Worm (Caenorhabditis elegans) whole organism, midembryonic: ENCODE data around the gene cyl-1.
A peak's percentile ranks its signal among the peaks of the same experiment; 100 is the strongest.

Experiments used
- T22C8.4 ChIP-seq: fragments of 200-800 bp; sonication (Bioruptor generic); IDR thresholded peaks from 2 replicates; pipeline ENCODE4 v1.3.6; 2022; ENCODE audit warnings: missing genetic modification characterization, missing compliant biosample characterization
- cog-1 ChIP-seq: sonication (generic microtip); optimal IDR thresholded peaks from 2 replicates; lab custom pipeline; 2016; ENCODE audit warnings: missing genetic modification characterization, missing compliant biosample characterization
- flt-1 ChIP-seq: fragments of 200-800 bp; sonication (Bioruptor generic); IDR thresholded peaks from 2 replicates; pipeline ENCODE4 v1.3.6; 2022; ENCODE audit warnings: missing genetic modification characterization, missing compliant biosample characterization
- klf-2 ChIP-seq: fragments of 200-800 bp; sonication (Bioruptor generic); conservative IDR thresholded peaks from 2 replicates; pipeline ENCODE4 v1.3.6; 2022; ENCODE audit warnings: missing genetic modification reagents, missing genetic modification characterization, missing compliant biosample characterization
- med-1 ChIP-seq: sonication (generic microtip); optimal IDR thresholded peaks from 2 replicates; lab custom pipeline; 2017; ENCODE audit warnings: missing genetic modification characterization, mild to moderate bottlenecking, missing compliant biosample characterization, antibody characterized with exemption, missing genetic modification reagents; ENCODE audit not compliant: insufficient read depth
- ref-1 ChIP-seq: fragments of 200-800 bp; sonication (Bioruptor generic); conservative IDR thresholded peaks from 2 replicates; pipeline ENCODE4 v1.3.6; 2022; ENCODE audit warnings: missing genetic modification reagents, missing genetic modification characterization, missing compliant biosample characterization
- tab-1 ChIP-seq: fragments of 200-800 bp; sonication (Bioruptor generic); IDR thresholded peaks from 2 replicates; pipeline ENCODE4 v1.3.6; 2022; ENCODE audit warnings: missing genetic modification characterization, missing compliant biosample characterization
- ztf-23 ChIP-seq: fragments of 200-800 bp; sonication (Bioruptor generic); IDR thresholded peaks from 2 replicates; pipeline ENCODE4 v1.3.6; 2022; ENCODE audit warnings: missing genetic modification reagents, missing genetic modification characterization, missing compliant biosample characterization
- ztf-29 ChIP-seq: fragments of 200-800 bp; sonication (Bioruptor generic); IDR thresholded peaks from 2 replicates; pipeline ENCODE4 v1.3.6; 2022; ENCODE audit warnings: missing genetic modification reagents, missing genetic modification characterization, missing compliant biosample characterization

cyl-1 gene

ce11 chrV:11958343-11959291, 34.9 kb downstream of the cyl-1 start, which contains the start of gene F58H1.5:
F58H1.5 (plus strand) TSS chrV:11958393.
- TF ChIP-seq ref-1: no peak
- TF ChIP-seq tab-1 (GFP tag; lab: Robert Waterston, UW): no peak
- TF ChIP-seq flt-1 (GFP tag; lab: Robert Waterston, UW): no peak
- no peak for TF ChIP-seq ztf-29 (GFP tag; lab: Robert Waterston, UW)
- no peak for TF ChIP-seq ztf-23
- TF ChIP-seq cog-1 (tag; lab: Kevin White, UChicago): no peak
- no peak for TF ChIP-seq T22C8.4 (GFP tag; lab: Robert Waterston, UW)
- no peak for TF ChIP-seq klf-2 (GFP tag; lab: Robert Waterston, UW)
- no peak for TF ChIP-seq med-1 (GFP tag; lab: Kevin White, UChicago)

ce11 chrV:11955617-11956016, 37.9 kb downstream of the cyl-1 start:
- TF ChIP-seq flt-1 (GFP tag; lab: Robert Waterston, UW) (peak; percentile 39; the same call in 1 of the 2 replicates), ztf-23 (no peak)

DNA sequence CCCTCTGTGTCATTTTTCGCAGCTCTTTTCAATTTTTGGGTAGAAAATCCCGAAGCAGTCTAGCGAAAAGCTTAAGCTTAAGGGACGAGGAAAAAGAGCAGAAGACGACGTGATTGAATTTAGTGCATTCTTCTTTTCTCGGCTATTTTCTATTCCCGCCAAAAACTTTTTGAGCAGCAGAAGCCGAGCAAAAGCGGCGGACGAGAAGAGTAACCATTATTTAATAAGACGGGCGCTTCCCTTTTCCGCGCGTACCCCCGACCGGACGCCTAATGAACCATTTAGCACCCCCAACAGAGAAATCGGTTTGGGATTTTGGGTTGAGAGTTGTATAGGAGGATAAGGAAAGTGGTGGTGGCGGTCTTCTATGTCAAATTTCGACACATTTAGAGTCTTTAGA, 39.9 kb downstream of the cyl-1 start:
- TF ChIP-seq ref-1 (no peak), T22C8.4 (GFP tag; lab: Robert Waterston, UW) (no peak), ztf-29 (GFP tag; lab: Robert Waterston, UW) (no peak), med-1 (GFP tag; lab: Kevin White, UChicago) (no peak), cog-1 (tag; lab: Kevin White, UChicago) (no peak), flt-1 (GFP tag; lab: Robert Waterston, UW) (no peak), tab-1 (GFP tag; lab: Robert Waterston, UW) (no peak), ztf-23 (no peak), klf-2 (GFP tag; lab: Robert Waterston, UW) (no peak)

- TF ChIP-seq ref-1 (no peak), flt-1 (GFP tag; lab: Robert Waterston, UW) (no peak), cog-1 (tag; lab: Kevin White, UChicago) (no peak), klf-2 (GFP tag; lab: Robert Waterston, UW) (no peak), ztf-23 (no peak), ztf-29 (GFP tag; lab: Robert Waterston, UW) (no peak), tab-1 (GFP tag; lab: Robert Waterston, UW) (no peak), med-1 (GFP tag; lab: Kevin White, UChicago) (no peak), T22C8.4 (GFP tag; lab: Robert Waterston, UW) (no peak)
These were observed 40.6 kb downstream of the cyl-1 start for ce11 chrV:11952854-11953447.

DNA sequence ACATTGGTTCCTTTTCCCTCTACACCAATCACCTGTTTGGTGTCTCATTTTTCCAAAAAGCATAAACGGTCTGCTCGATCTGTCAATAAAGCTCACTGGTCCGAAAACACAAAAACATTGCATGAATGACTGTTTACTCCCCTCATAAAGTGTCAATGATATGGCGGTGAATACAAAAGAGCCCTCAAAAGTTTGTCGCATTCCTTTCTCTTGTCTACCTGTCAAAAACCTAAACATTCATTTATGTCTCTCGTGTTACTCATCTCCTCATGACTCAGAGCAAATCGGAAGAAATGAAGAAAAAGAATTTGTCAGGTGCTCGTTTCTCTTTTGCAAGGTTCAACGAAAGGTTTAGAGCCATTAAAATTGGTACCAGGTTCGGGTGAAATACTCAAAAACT, 42.3 kb downstream of the cyl-1 start:
- TF ChIP-seq flt-1 (GFP tag; lab: Robert Waterston, UW) (no peak), ztf-23 (no peak)

DNA sequence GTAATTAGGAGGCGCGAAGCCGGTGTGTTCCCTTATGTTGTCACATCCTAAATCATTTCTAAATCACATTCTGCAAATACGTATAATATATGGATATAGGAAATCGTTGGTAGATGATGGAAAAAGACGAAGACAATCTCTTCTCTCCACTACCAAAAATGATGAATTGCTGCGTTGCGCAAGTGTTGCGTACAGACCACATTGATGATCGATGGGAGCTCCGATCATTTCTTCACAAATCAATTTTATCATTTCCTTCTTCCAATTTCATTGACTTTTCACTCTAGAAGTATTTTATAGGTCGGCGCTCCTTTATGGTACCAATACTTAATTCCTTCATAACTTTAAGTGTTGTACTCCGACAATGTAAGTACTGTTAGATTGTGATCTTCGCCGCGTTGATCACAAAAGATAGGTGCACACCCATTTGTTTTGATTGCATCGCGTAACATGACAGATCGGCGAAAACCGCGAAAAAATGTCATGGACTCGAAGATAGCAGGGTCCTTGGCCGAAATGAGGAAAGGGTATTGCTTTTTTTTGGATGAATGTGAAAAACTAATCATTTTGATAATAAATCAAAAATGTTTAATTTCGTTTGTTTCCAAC, 43.9 kb downstream of the cyl-1 start:
- TF ChIP-seq T22C8.4 (GFP tag; lab: Robert Waterston, UW): no peak
- TF ChIP-seq ztf-29 (GFP tag; lab: Robert Waterston, UW): no peak
- no peak for TF ChIP-seq tab-1 (GFP tag; lab: Robert Waterston, UW)
- no peak for TF ChIP-seq ref-1
- TF ChIP-seq cog-1 (tag; lab: Kevin White, UChicago): no peak
- no peak for TF ChIP-seq med-1 (GFP tag; lab: Kevin White, UChicago)
- no peak for TF ChIP-seq klf-2 (GFP tag; lab: Robert Waterston, UW)
- TF ChIP-seq ztf-23: no peak
- TF ChIP-seq flt-1 (GFP tag; lab: Robert Waterston, UW): no peak

DNA sequence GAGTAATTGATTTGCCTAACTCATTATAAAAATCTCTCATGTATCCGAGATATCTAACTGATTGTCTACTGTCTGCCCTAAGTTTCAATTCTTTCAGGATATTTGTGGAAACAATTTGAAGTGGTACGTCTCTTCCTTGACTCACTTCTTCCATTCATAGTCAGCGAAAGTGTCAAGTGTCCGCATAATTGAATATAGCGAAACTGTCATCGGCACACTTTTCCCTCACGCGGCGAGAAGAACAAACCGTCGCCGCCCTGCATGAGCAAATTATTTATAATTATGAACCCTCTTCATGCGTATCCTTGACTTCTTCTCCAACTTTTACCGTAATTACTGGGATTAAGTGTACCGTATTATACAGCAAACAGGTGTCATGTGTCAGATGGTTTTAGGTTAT, 44.9 kb downstream of the cyl-1 start:
- TF ChIP-seq cog-1 (tag; lab: Kevin White, UChicago) (no peak), tab-1 (GFP tag; lab: Robert Waterston, UW) (no peak), ztf-29 (GFP tag; lab: Robert Waterston, UW) (no peak), flt-1 (GFP tag; lab: Robert Waterston, UW) (no peak), T22C8.4 (GFP tag; lab: Robert Waterston, UW) (no peak), klf-2 (GFP tag; lab: Robert Waterston, UW) (no peak), ztf-23 (no peak), med-1 (GFP tag; lab: Kevin White, UChicago) (no peak), ref-1 (no peak)

DNA sequence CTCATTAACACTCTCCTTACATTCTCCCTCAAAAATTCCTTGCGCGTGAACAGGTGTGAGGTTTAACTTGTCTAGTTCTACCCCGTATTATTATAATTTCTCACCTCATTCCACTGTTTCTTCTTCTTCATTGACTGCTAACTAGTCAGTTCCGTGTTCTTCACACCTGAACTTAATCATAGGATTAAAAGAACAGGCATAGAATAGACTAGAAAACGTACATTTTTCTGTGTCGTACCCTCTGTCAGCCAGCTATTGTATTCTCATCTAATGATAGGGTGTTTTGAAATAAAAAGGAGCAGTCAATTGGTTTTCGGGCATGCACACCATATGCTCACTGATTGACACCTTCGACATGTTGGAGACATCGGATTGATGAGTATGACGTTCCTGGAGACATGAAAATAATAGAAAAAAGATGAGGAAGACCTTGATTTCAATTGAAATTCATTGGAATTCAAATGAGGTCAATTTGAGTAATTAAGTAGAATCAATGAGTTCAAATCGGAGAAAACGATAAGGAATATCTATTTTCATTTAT, 46.0 kb downstream of the cyl-1 start:
- TF ChIP-seq flt-1 (GFP tag; lab: Robert Waterston, UW): no peak
- TF ChIP-seq klf-2 (GFP tag; lab: Robert Waterston, UW): no peak
- no peak for TF ChIP-seq T22C8.4 (GFP tag; lab: Robert Waterston, UW)
- TF ChIP-seq ztf-23: no peak
- TF ChIP-seq ref-1: no peak
- TF ChIP-seq ztf-29 (GFP tag; lab: Robert Waterston, UW): no peak
- no peak for TF ChIP-seq med-1 (GFP tag; lab: Kevin White, UChicago)
- TF ChIP-seq cog-1 (tag; lab: Kevin White, UChicago): no peak
- TF ChIP-seq tab-1 (GFP tag; lab: Robert Waterston, UW): no peak

- TF ChIP-seq flt-1 (GFP tag; lab: Robert Waterston, UW): no peak
- no peak for TF ChIP-seq tab-1 (GFP tag; lab: Robert Waterston, UW)
- no peak for TF ChIP-seq ref-1
- TF ChIP-seq klf-2 (GFP tag; lab: Robert Waterston, UW): no peak
- no peak for TF ChIP-seq cog-1 (tag; lab: Kevin White, UChicago)
- TF ChIP-seq T22C8.4 (GFP tag; lab: Robert Waterston, UW): no peak
- no peak for TF ChIP-seq med-1 (GFP tag; lab: Kevin White, UChicago)
- no peak for TF ChIP-seq ztf-29 (GFP tag; lab: Robert Waterston, UW)
- TF ChIP-seq ztf-23: no peak
These were observed 46.7 kb downstream of the cyl-1 start for ce11 chrV:11946818-11947217.
